Worm (Caenorhabditis elegans) whole organism, young adult: ENCODE measurements around the gene Y105C5B.19.

ENCODE experiments used
- B0019.2 ChIP-seq: fragments of 200-800 bp; sonication (Bioruptor generic); conservative IDR thresholded peaks from 2 replicates; pipeline ENCODE4 v1.3.6; 2022; ENCODE audit warnings: missing genetic modification reagents, missing genetic modification characterization, missing compliant biosample characterization
- C17E4.6 ChIP-seq: fragments of 200-800 bp; sonication (Bioruptor generic); IDR thresholded peaks from 2 replicates; pipeline ENCODE4 v1.3.6; 2022; ENCODE audit warnings: missing genetic modification reagents, missing genetic modification characterization, missing compliant biosample characterization
- D2030.7 ChIP-seq: fragments of 200-800 bp; sonication (Bioruptor generic); IDR thresholded peaks from 2 replicates; pipeline ENCODE4 v1.3.6; 2022; ENCODE audit warnings: missing genetic modification reagents, missing genetic modification characterization, missing compliant biosample characterization
- F23B12.7 ChIP-seq: sonication (generic microtip); optimal IDR thresholded peaks from 2 replicates; lab custom pipeline; 2017; ENCODE audit warnings: missing genetic modification characterization, mild to moderate bottlenecking, missing compliant biosample characterization, antibody characterized with exemption, moderate library complexity; ENCODE audit not compliant: insufficient read depth
- F39B2.1 ChIP-seq: fragments of 200-800 bp; sonication (Bioruptor generic); IDR thresholded peaks from 2 replicates; pipeline ENCODE4 v1.3.6; 2022; ENCODE audit warnings: missing genetic modification reagents, missing genetic modification characterization, missing compliant biosample characterization
- F52B5.7 ChIP-seq: sonication (generic microtip); optimal IDR thresholded peaks from 2 replicates; lab custom pipeline; 2016; ENCODE audit warnings: mild to moderate bottlenecking, missing genetic modification characterization, missing compliant biosample characterization
- K11D2.4 ChIP-seq: fragments of 200-800 bp; sonication (Bioruptor generic); IDR thresholded peaks from 2 replicates; pipeline ENCODE4 v1.3.6; 2022; ENCODE audit warnings: missing genetic modification reagents, missing genetic modification characterization, missing compliant biosample characterization
- T07F8.4 ChIP-seq: sonication (generic microtip); optimal IDR thresholded peaks from 2 replicates; lab custom pipeline; 2016; ENCODE audit warnings: mild to moderate bottlenecking, missing genetic modification characterization, moderate library complexity, missing compliant biosample characterization
- T26A5.8 ChIP-seq: sonication (generic microtip); optimal IDR thresholded peaks from 2 replicates; lab custom pipeline; 2016; ENCODE audit warnings: missing genetic modification characterization, missing compliant biosample characterization
- Y79H2A.3 ChIP-seq: fragments of 200-800 bp; sonication (Bioruptor generic); conservative IDR thresholded peaks from 2 replicates; pipeline ENCODE4 v1.3.6; 2022; ENCODE audit warnings: missing genetic modification reagents, missing genetic modification characterization, missing compliant biosample characterization
- aptf-3 ChIP-seq: fragments of 200-800 bp; sonication (Bioruptor generic); IDR thresholded peaks from 2 replicates; pipeline ENCODE4 v1.3.6; 2022; ENCODE audit warnings: missing genetic modification characterization, missing compliant biosample characterization
- attf-3 ChIP-seq: fragments of 200-800 bp; sonication (Bioruptor generic); conservative IDR thresholded peaks from 2 replicates; pipeline ENCODE4 v1.3.6; 2022; ENCODE audit warnings: missing genetic modification reagents, missing genetic modification characterization, missing compliant biosample characterization
- attf-5 ChIP-seq: fragments of 200-800 bp; sonication (Bioruptor generic); optimal IDR thresholded peaks from 2 replicates; lab custom pipeline; 2018; ENCODE audit warnings: mild to moderate bottlenecking, missing genetic modification characterization, missing compliant biosample characterization
- ccch-3 ChIP-seq: fragments of 200-800 bp; sonication (Bioruptor generic); optimal IDR thresholded peaks from 2 replicates; lab custom pipeline; 2018; ENCODE audit warnings: mild to moderate bottlenecking, missing genetic modification characterization, missing compliant biosample characterization
- cebp-1 ChIP-seq, 2 experiments: fragments of 200-800 bp in 1 of 2; sonication (Bioruptor generic) in 1 of 2; sonication (generic microtip) in 1 of 2; IDR thresholded peaks in 1 of 2; optimal IDR thresholded peaks in 1 of 2; 2 replicates each; pipeline versions ENCODE4 v1.3.6 to Lab custom; 2017 to 2022; ENCODE audit warnings: missing compliant biosample characterization in 2 of 2, missing genetic modification characterization in 2 of 2, mild to moderate bottlenecking in 1 of 2, missing genetic modification reagents in 1 of 2, moderate library complexity in 1 of 2
- ceh-58 ChIP-seq: fragments of 200-800 bp; sonication (Bioruptor generic); IDR thresholded peaks from 2 replicates; pipeline ENCODE4 v1.3.6; 2022; ENCODE audit warnings: missing genetic modification characterization, missing compliant biosample characterization
- dox-1 ChIP-seq: fragments of 200-800 bp; sonication (Bioruptor generic); IDR thresholded peaks from 2 replicates; pipeline ENCODE4 v1.3.6; 2022; ENCODE audit warnings: missing genetic modification reagents, missing genetic modification characterization, missing compliant biosample characterization
- dpff-1 ChIP-seq: sonication (generic microtip); optimal IDR thresholded peaks from 2 replicates; lab custom pipeline; 2017; ENCODE audit warnings: mild to moderate bottlenecking, missing genetic modification characterization, missing compliant biosample characterization
- dpl-1 ChIP-seq: fragments of 150-350 bp; optimal IDR thresholded peaks from 2 replicates; lab custom pipeline; 2014; ENCODE audit warnings: missing biosample characterization, missing genetic modification reagents, missing genetic modification characterization
- efl-1 ChIP-seq: fragments of 150-350 bp; optimal IDR thresholded peaks from 2 replicates; lab custom pipeline; 2014; ENCODE audit warnings: missing biosample characterization, missing genetic modification reagents, missing genetic modification characterization
- egl-44 ChIP-seq: fragments of 200-800 bp; sonication (Bioruptor generic); IDR thresholded peaks from 2 replicates; pipeline ENCODE4 v1.3.6; 2022; ENCODE audit warnings: missing genetic modification reagents, missing genetic modification characterization, missing compliant biosample characterization
- ekl-4 ChIP-seq: fragments of 200-800 bp; sonication (Bioruptor generic); IDR thresholded peaks from 2 replicates; pipeline ENCODE4 v1.3.6; 2022; ENCODE audit warnings: missing genetic modification reagents, missing genetic modification characterization, missing compliant biosample characterization
- ets-4 ChIP-seq: fragments of 200-800 bp; sonication (Bioruptor generic); optimal IDR thresholded peaks from 2 replicates; lab custom pipeline; 2018; ENCODE audit warnings: mild to moderate bottlenecking, missing genetic modification characterization, missing compliant biosample characterization
- gei-17 ChIP-seq: fragments of 200-800 bp; sonication (Bioruptor generic); optimal IDR thresholded peaks from 2 replicates; lab custom pipeline; 2018; ENCODE audit warnings: mild to moderate bottlenecking, missing genetic modification characterization, missing compliant biosample characterization
- him-1 ChIP-seq: sonication (generic microtip); optimal IDR thresholded peaks from 2 replicates; lab custom pipeline; 2016; ENCODE audit warnings: missing genotype, missing genetic modification reagents, missing genetic modification characterization, missing compliant biosample characterization
- hmg-20 ChIP-seq: fragments of 200-800 bp; sonication (Bioruptor generic); IDR thresholded peaks from 2 replicates; pipeline ENCODE4 v1.3.6; 2022; ENCODE audit warnings: missing genetic modification reagents, missing genetic modification characterization, missing compliant biosample characterization
- hsf-1 ChIP-seq: fragments of 200-800 bp; sonication (Bioruptor generic); IDR thresholded peaks from 2 replicates; pipeline ENCODE4 v1.3.6; 2022; ENCODE audit warnings: missing genetic modification reagents, missing genetic modification characterization, missing compliant biosample characterization
- let-607 ChIP-seq, 2 experiments: fragments of 200-800 bp in 1 of 2; sonication (Bioruptor generic) in 1 of 2; sonication (generic microtip) in 1 of 2; optimal IDR thresholded peaks; 2 replicates each; lab custom pipeline; 2016 to 2018; ENCODE audit warnings: mild to moderate bottlenecking in 2 of 2, missing compliant biosample characterization in 2 of 2, missing genetic modification characterization in 2 of 2, moderate library complexity in 2 of 2, missing genotype in 1 of 2
- lsl-1 ChIP-seq: fragments of 200-800 bp; sonication (Bioruptor generic); optimal IDR thresholded peaks from 2 replicates; lab custom pipeline; 2018; ENCODE audit warnings: mild to moderate bottlenecking, missing genetic modification characterization, moderate library complexity, missing compliant biosample characterization
- madf-10 ChIP-seq: sonication (generic microtip); optimal IDR thresholded peaks from 2 replicates; lab custom pipeline; 2016; ENCODE audit warnings: mild to moderate bottlenecking, missing genetic modification characterization, missing compliant biosample characterization
- madf-3 ChIP-seq: fragments of 200-800 bp; sonication (Bioruptor generic); IDR thresholded peaks from 2 replicates; pipeline ENCODE4 v1.3.6; 2022; ENCODE audit warnings: missing genetic modification reagents, missing genetic modification characterization, missing compliant biosample characterization
- nfya-2 ChIP-seq: fragments of 200-800 bp; sonication (Bioruptor generic); IDR thresholded peaks from 2 replicates; pipeline ENCODE4 v1.3.6; 2022; ENCODE audit warnings: missing genetic modification reagents, missing genetic modification characterization, missing compliant biosample characterization
- nhr-179 ChIP-seq: sonication (generic microtip); optimal IDR thresholded peaks from 2 replicates; lab custom pipeline; 2016; ENCODE audit warnings: mild to moderate bottlenecking, missing genetic modification characterization, missing compliant biosample characterization
- nhr-27 ChIP-seq: fragments of 200-800 bp; sonication (Bioruptor generic); optimal IDR thresholded peaks from 2 replicates; lab custom pipeline; 2018; ENCODE audit warnings: mild to moderate bottlenecking, missing genetic modification characterization, moderate library complexity, missing compliant biosample characterization
- rcor-1 ChIP-seq: fragments of 200-800 bp; sonication (Bioruptor generic); IDR thresholded peaks from 2 replicates; pipeline ENCODE4 v1.3.6; 2022; ENCODE audit warnings: missing genetic modification reagents, missing genetic modification characterization, missing compliant biosample characterization
- rec-8 ChIP-seq, 2 experiments: sonication (generic microtip); optimal IDR thresholded peaks; 2 replicates each; lab custom pipeline; 2016; ENCODE audit warnings: mild to moderate bottlenecking in 2 of 2, missing genetic modification characterization in 2 of 2, missing genetic modification reagents in 2 of 2, missing genotype in 2 of 2, missing biosample characterization in 1 of 2, missing compliant biosample characterization in 1 of 2, moderate library complexity in 1 of 2
- sdz-38 ChIP-seq: sonication (generic microtip); optimal IDR thresholded peaks from 2 replicates; lab custom pipeline; 2016; ENCODE audit warnings: missing genotype, missing genetic modification characterization, missing compliant biosample characterization
- snpc-3.4 ChIP-seq: sonication (generic microtip); optimal IDR thresholded peaks from 2 replicates; lab custom pipeline; 2017; ENCODE audit warnings: missing genetic modification characterization, mild to moderate bottlenecking, missing compliant biosample characterization, antibody characterized with exemption, moderate library complexity, missing genotype, missing genetic modification reagents
- snpc-4 ChIP-seq, 5 experiments: fragments of 150-350 bp in 1 of 5; sonication (generic microtip) in 4 of 5; optimal IDR thresholded peaks; 2 replicates each; lab custom pipeline; 2014 to 2018; ENCODE audit warnings: missing genetic modification characterization in 5 of 5, missing biosample characterization in 3 of 5, antibody characterized with exemption in 2 of 5, mild to moderate bottlenecking in 2 of 5, missing compliant biosample characterization in 2 of 5, missing genotype in 2 of 5, moderate library complexity in 2 of 5, missing genetic modification reagents in 1 of 5
- tbp1 ChIP-seq: fragments of 200-800 bp; sonication (Bioruptor generic); optimal IDR thresholded peaks from 2 replicates; lab custom pipeline; 2018; ENCODE audit warnings: mild to moderate bottlenecking, missing genetic modification characterization, missing compliant biosample characterization
- tbx-9 ChIP-seq: sonication (generic microtip); optimal IDR thresholded peaks from 2 replicates; lab custom pipeline; 2016; ENCODE audit warnings: borderline replicate concordance, missing genetic modification characterization, inconsistent platforms, missing compliant biosample characterization
- xnd-1 ChIP-seq: sonication (generic microtip); optimal IDR thresholded peaks from 2 replicates; lab custom pipeline; 2016; ENCODE audit warnings: missing genotype, missing genetic modification reagents, missing genetic modification characterization, missing compliant biosample characterization
- ztf-18 ChIP-seq: sonication (generic microtip); optimal IDR thresholded peaks from 2 replicates; lab custom pipeline; 2016; ENCODE audit warnings: missing genotype, mild to moderate bottlenecking, missing genetic modification characterization, missing compliant biosample characterization
- ztf-22 ChIP-seq: fragments of 200-800 bp; sonication (Bioruptor generic); optimal IDR thresholded peaks from 2 replicates; lab custom pipeline; 2018; ENCODE audit warnings: mild to moderate bottlenecking, missing genetic modification characterization, moderate library complexity, missing compliant biosample characterization

Gene Y105C5B.19

DNA sequence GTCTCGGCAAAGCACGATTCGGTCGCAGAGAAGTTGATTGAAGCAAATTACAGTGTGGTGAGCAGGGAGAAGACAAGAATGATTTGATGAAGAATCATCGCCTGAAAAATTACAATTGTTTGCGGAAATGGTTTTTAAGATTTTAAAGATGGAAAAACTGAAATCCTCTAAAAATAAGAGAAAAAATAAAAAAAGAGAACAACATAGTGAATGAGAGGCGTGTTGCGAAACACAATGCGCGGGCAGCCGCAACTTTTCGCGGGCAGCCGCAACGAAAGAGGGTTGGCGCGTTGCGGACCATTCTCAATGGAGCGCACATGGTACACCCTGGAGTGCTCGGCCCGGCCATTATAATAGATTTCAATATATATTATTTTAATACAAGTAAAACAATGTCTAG is 10.7 kb upstream of the Y105C5B.19 start, which contains the start of gene Y105C5B.20:
Y105C5B.20 (minus strand) TSS at position 101 of the 400 bp plus-strand sequence.
- no peak for TF ChIP-seq ekl-4 (GFP tag; lab: Robert Waterston, UW)
- TF ChIP-seq D2030.7 (GFP tag; lab: Robert Waterston, UW) = 0 out of 2 replicates have a peak, but pooled peaks have one; percentile 18
- TF ChIP-seq C17E4.6 (GFP tag; lab: Robert Waterston, UW) = no peak
- TF ChIP-seq nhr-179 (tag; lab: Kevin White, UChicago) = no peak
- TF ChIP-seq hmg-20 (GFP tag; lab: Robert Waterston, UW) = no peak
- TF ChIP-seq tbp1 = no peak
- TF ChIP-seq dox-1 = no peak
- no peak for TF ChIP-seq nhr-27 (tag; lab: Kevin White, UChicago)
- no peak for TF ChIP-seq attf-5
- no peak for TF ChIP-seq madf-3 (GFP tag; lab: Robert Waterston, UW)
- no peak for TF ChIP-seq snpc-3.4 (tag; lab: Kevin White, UChicago)
- TF ChIP-seq gei-17 = no peak
- TF ChIP-seq ccch-3 (GFP tag; lab: Kevin White, UChicago) = no peak
- no peak for TF ChIP-seq T07F8.4
- peak; percentile 83 for TF ChIP-seq efl-1
- no peak for TF ChIP-seq egl-44 (GFP tag; lab: Robert Waterston, UW)
- no peak for TF ChIP-seq sdz-38
- no peak for TF ChIP-seq ztf-18 (tag; lab: Kevin White, UChicago)
- TF ChIP-seq F39B2.1 (GFP tag; lab: Robert Waterston, UW) = no peak
- TF ChIP-seq tbx-9 = no peak
- no peak for TF ChIP-seq aptf-3 (GFP tag; lab: Robert Waterston, UW)
- TF ChIP-seq lsl-1 = no peak
- TF ChIP-seq rcor-1 (GFP tag; lab: Robert Waterston, UW) = no peak
- no peak for TF ChIP-seq T26A5.8
- TF ChIP-seq dpl-1 (GFP tag; lab: Kevin White, UChicago) = peak; percentile 26
- TF ChIP-seq dpff-1 = no peak
- no peak for TF ChIP-seq F23B12.7 (tag; lab: Kevin White, UChicago)
- no peak for TF ChIP-seq madf-10 (tag; lab: Kevin White, UChicago)
- TF ChIP-seq F52B5.7 (tag; lab: Kevin White, UChicago) = no peak
- 0 out of 2 replicates have a peak, but pooled peaks have one; percentile 26 for TF ChIP-seq hsf-1
- TF ChIP-seq ets-4 = no peak
- TF ChIP-seq B0019.2 (GFP tag; lab: Robert Waterston, UW) = no peak
- no peak for TF ChIP-seq ztf-22 (GFP tag; lab: Kevin White, UChicago)
- TF ChIP-seq ceh-58 (GFP tag; lab: Robert Waterston, UW) = no peak
- TF ChIP-seq rec-8 (tag; optimal IDR thresholded peaks at IDR 0.05; lab: Kevin White, UChicago) = no peak
- TF ChIP-seq let-607 (tag; optimal IDR thresholded peaks at IDR 0.05; lab: Kevin White, UChicago) = no peak
- TF ChIP-seq him-1 (tag; lab: Kevin White, UChicago) = no peak
- TF ChIP-seq attf-3 = no peak
- no peak for TF ChIP-seq snpc-4 (GFP tag; optimal IDR thresholded peaks at IDR 0.05; lab: Kevin White, UChicago)
- TF ChIP-seq snpc-4 (tag; optimal IDR thresholded peaks at IDR 0.05; lab: Kevin White, UChicago) = peak in 1 of 4 experiments; percentile 34
- TF ChIP-seq Y79H2A.3 (GFP tag; lab: Robert Waterston, UW) = no peak
- TF ChIP-seq nfya-2 (GFP tag; lab: Robert Waterston, UW) = no peak
- peak; percentile 11 for TF ChIP-seq xnd-1 (tag; lab: Kevin White, UChicago)
- TF ChIP-seq cebp-1 (GFP tag; IDR thresholded peaks at IDR 0.05; lab: Robert Waterston, UW) = no peak
- TF ChIP-seq cebp-1 (tag; optimal IDR thresholded peaks at IDR 0.05; lab: Kevin White, UChicago) = no peak
- TF ChIP-seq K11D2.4 (GFP tag; lab: Robert Waterston, UW) = no peak
